Worm (Caenorhabditis elegans) whole organism, L1 larva: ENCODE measurements around the gene osg-1.

ENCODE experiments used
- C04F5.9 ChIP-seq: sonication (generic microtip); optimal IDR thresholded peaks from 2 replicates; lab custom pipeline; 2016; ENCODE audit warnings: missing genetic modification characterization, missing compliant biosample characterization
- C16A3.4 ChIP-seq: fragments of 150-350 bp; optimal IDR thresholded peaks from 2 replicates; lab custom pipeline; 2014; ENCODE audit warnings: missing biosample characterization, missing genetic modification characterization
- aha-1 ChIP-seq: fragments of 150-350 bp; optimal IDR thresholded peaks from 2 replicates; lab custom pipeline; 2014; ENCODE audit warnings: missing biosample characterization, missing genetic modification characterization
- blmp-1 ChIP-seq: fragments of 150-350 bp; optimal IDR thresholded peaks from 2 replicates; lab custom pipeline; 2014; ENCODE audit warnings: missing biosample characterization, missing genetic modification characterization
- ceh-63 ChIP-seq: fragments of 200-800 bp; sonication (Bioruptor generic); optimal IDR thresholded peaks from 2 replicates; lab custom pipeline; 2018; ENCODE audit warnings: mild to moderate bottlenecking, missing genetic modification characterization, missing compliant biosample characterization
- ceh-82 ChIP-seq, 3 experiments: fragments of 150-350 bp in 1 of 3; sonication (generic microtip) in 2 of 3; optimal IDR thresholded peaks; 2 replicates each; lab custom pipeline; 2014 to 2017; ENCODE audit warnings: missing biosample characterization in 3 of 3, missing genetic modification characterization in 3 of 3
- ces-1 ChIP-seq: fragments of 150-350 bp; optimal IDR thresholded peaks from 2 replicates; lab custom pipeline; 2014; ENCODE audit warnings: missing biosample characterization, missing genetic modification reagents, missing genetic modification characterization
- dpl-1 ChIP-seq, 3 experiments: fragments of 150-350 bp in 2 of 3; sonication (generic microtip) in 1 of 3; optimal IDR thresholded peaks; 2 replicates each; lab custom pipeline; 2014 to 2017; ENCODE audit warnings: missing biosample characterization in 3 of 3, missing genetic modification characterization in 3 of 3, missing genetic modification reagents in 3 of 3
- dsc-1 ChIP-seq: sonication (generic microtip); optimal IDR thresholded peaks from 2 replicates; lab custom pipeline; 2016; ENCODE audit warnings: mild to moderate bottlenecking, missing genetic modification characterization, missing compliant biosample characterization
- efl-1 ChIP-seq, 4 experiments: fragments of 150-350 bp; optimal IDR thresholded peaks in 3 of 4; peaks in 1 of 4; 1 replicate in 1 of 4; 2 replicates in 3 of 4; lab custom pipeline; 2014; ENCODE audit warnings: missing biosample characterization in 2 of 4, missing genetic modification characterization in 2 of 4, missing genetic modification reagents in 2 of 4
- egl-13 ChIP-seq: sonication (generic microtip); optimal IDR thresholded peaks from 2 replicates; lab custom pipeline; 2016; ENCODE audit warnings: missing genotype, missing genetic modification reagents, missing genetic modification characterization, missing compliant biosample characterization
- egl-27 ChIP-seq, 2 experiments: fragments of 150-350 bp in 1 of 2; sonication (generic microtip); optimal IDR thresholded peaks; 3 replicates each; lab custom pipeline; 2017 to 2018; ENCODE audit warnings: missing biosample characterization in 2 of 2, missing genetic modification characterization in 2 of 2, missing genetic modification reagents in 2 of 2
- ets-5 ChIP-seq: fragments of 200-800 bp; sonication (Bioruptor generic); IDR thresholded peaks from 2 replicates; pipeline ENCODE4 v1.3.6; 2022; ENCODE audit warnings: missing genetic modification characterization, missing compliant biosample characterization
- fkh-4 ChIP-seq: sonication (generic microtip); optimal IDR thresholded peaks from 2 replicates; lab custom pipeline; 2016; ENCODE audit warnings: missing compliant biosample characterization, missing genetic modification characterization, borderline replicate concordance
- fos-1 ChIP-seq: fragments of 150-350 bp; optimal IDR thresholded peaks from 2 replicates; lab custom pipeline; 2014; ENCODE audit warnings: missing biosample characterization, missing genetic modification characterization
- grh-1 ChIP-seq: fragments of 200-800 bp; sonication (Bioruptor generic); IDR thresholded peaks from 2 replicates; pipeline ENCODE4 v1.3.6; 2022; ENCODE audit warnings: missing genetic modification reagents, missing genetic modification characterization, missing compliant biosample characterization
- irx-1 ChIP-seq: sonication (generic microtip); optimal IDR thresholded peaks from 2 replicates; lab custom pipeline; 2016; ENCODE audit warnings: missing genetic modification characterization, missing compliant biosample characterization
- jun-1 ChIP-seq: fragments of 150-350 bp; optimal IDR thresholded peaks from 2 replicates; lab custom pipeline; 2014; ENCODE audit warnings: missing biosample characterization, missing genetic modification reagents, missing genetic modification characterization
- lin-13 ChIP-seq: fragments of 150-350 bp; optimal IDR thresholded peaks from 2 replicates; lab custom pipeline; 2014; ENCODE audit warnings: missing biosample characterization, missing genetic modification reagents, missing genetic modification characterization
- lin-15B ChIP-seq: fragments of 150-350 bp; sonication (generic microtip); optimal IDR thresholded peaks from 3 replicates; lab custom pipeline; 2014; ENCODE audit warnings: missing biosample characterization, missing genetic modification characterization
- lin-39 ChIP-seq: fragments of 150-350 bp; optimal IDR thresholded peaks from 2 replicates; lab custom pipeline; 2014; ENCODE audit warnings: missing biosample characterization, missing genetic modification reagents, missing genetic modification characterization
- mab-9 ChIP-seq: fragments of 200-800 bp; sonication (Bioruptor generic); IDR thresholded peaks from 2 replicates; pipeline ENCODE4 v1.3.6; 2022; ENCODE audit warnings: missing genetic modification reagents, missing genetic modification characterization, missing compliant biosample characterization
- nhr-237 ChIP-seq: fragments of 150-350 bp; optimal IDR thresholded peaks from 2 replicates; lab custom pipeline; 2014; ENCODE audit warnings: missing biosample characterization, missing genetic modification characterization
- nhr-28 ChIP-seq: fragments of 150-350 bp; optimal IDR thresholded peaks from 2 replicates; lab custom pipeline; 2014; ENCODE audit warnings: missing biosample characterization, missing genetic modification characterization
- nhr-47 ChIP-seq: sonication (generic microtip); optimal IDR thresholded peaks from 2 replicates; lab custom pipeline; 2016; ENCODE audit warnings: mild to moderate bottlenecking, missing genetic modification characterization, moderate library complexity, missing compliant biosample characterization
- nhr-71 ChIP-seq: sonication (generic microtip); optimal IDR thresholded peaks from 2 replicates; lab custom pipeline; 2016; ENCODE audit warnings: mild to moderate bottlenecking, missing genetic modification characterization, moderate library complexity, missing compliant biosample characterization
- nhr-76 ChIP-seq: sonication (generic microtip); optimal IDR thresholded peaks from 2 replicates; lab custom pipeline; 2017; ENCODE audit warnings: missing biosample characterization, missing genetic modification characterization
- nhr-77 ChIP-seq: fragments of 150-350 bp; optimal IDR thresholded peaks from 2 replicates; lab custom pipeline; 2014; ENCODE audit warnings: missing biosample characterization, missing genetic modification characterization
- nhr-84 ChIP-seq: sonication (generic microtip); optimal IDR thresholded peaks from 2 replicates; lab custom pipeline; 2017; ENCODE audit warnings: missing biosample characterization, missing genetic modification characterization
- nhr-90 ChIP-seq: sonication (generic microtip); optimal IDR thresholded peaks from 2 replicates; lab custom pipeline; 2016; ENCODE audit warnings: mild to moderate bottlenecking, missing genetic modification characterization, missing compliant biosample characterization; ENCODE audit not compliant: poor library complexity
- pag-3 ChIP-seq: sonication (generic microtip); optimal IDR thresholded peaks from 2 replicates; lab custom pipeline; 2017; ENCODE audit warnings: missing genetic modification characterization, mild to moderate bottlenecking, missing compliant biosample characterization, antibody characterized with exemption, borderline replicate concordance; ENCODE audit not compliant: insufficient read depth
- pax-3 ChIP-seq: fragments of 200-800 bp; sonication (Bioruptor generic); optimal IDR thresholded peaks from 2 replicates; lab custom pipeline; 2018; ENCODE audit warnings: mild to moderate bottlenecking, missing genetic modification characterization, moderate library complexity, missing compliant biosample characterization
- pqm-1 ChIP-seq: sonication (generic microtip); optimal IDR thresholded peaks from 3 replicates; lab custom pipeline; 2017; ENCODE audit warnings: missing biosample characterization, missing genetic modification characterization
- rnt-1 ChIP-seq: sonication (generic microtip); optimal IDR thresholded peaks from 2 replicates; lab custom pipeline; 2016; ENCODE audit warnings: mild to moderate bottlenecking, missing genetic modification characterization, moderate library complexity, missing compliant biosample characterization
- snu-23 ChIP-seq: sonication (generic microtip); optimal IDR thresholded peaks from 2 replicates; lab custom pipeline; 2016; ENCODE audit warnings: missing genetic modification characterization, missing compliant biosample characterization
- sox-4 ChIP-seq: sonication (generic microtip); optimal IDR thresholded peaks from 2 replicates; lab custom pipeline; 2016; ENCODE audit warnings: missing genetic modification characterization, missing compliant biosample characterization
- sup-37 ChIP-seq: fragments of 200-800 bp; sonication (Bioruptor generic); optimal IDR thresholded peaks from 2 replicates; lab custom pipeline; 2018; ENCODE audit warnings: mild to moderate bottlenecking, missing genetic modification characterization, missing compliant biosample characterization
- unc-30 ChIP-seq: sonication (generic microtip); optimal IDR thresholded peaks from 2 replicates; lab custom pipeline; 2017; ENCODE audit warnings: missing biosample characterization, missing genetic modification characterization
- unc-62 ChIP-seq: fragments of 150-350 bp; optimal IDR thresholded peaks from 2 replicates; lab custom pipeline; 2014; ENCODE audit warnings: missing biosample characterization, missing genetic modification reagents, missing genetic modification characterization
- unc-98 ChIP-seq: fragments of 200-800 bp; sonication (Bioruptor generic); IDR thresholded peaks from 2 replicates; pipeline ENCODE4 v1.3.6; 2022; ENCODE audit warnings: missing genetic modification characterization, missing compliant biosample characterization
- vab-15 ChIP-seq: sonication (generic microtip); optimal IDR thresholded peaks from 2 replicates; lab custom pipeline; 2017; ENCODE audit warnings: missing genotype, mild to moderate bottlenecking, missing genetic modification characterization, missing compliant biosample characterization
- zag-1 ChIP-seq: fragments of 150-350 bp; optimal IDR thresholded peaks from 2 replicates; lab custom pipeline; 2014; ENCODE audit warnings: missing biosample characterization, missing genetic modification characterization
- zip-4 ChIP-seq: fragments of 200-800 bp; sonication (Bioruptor generic); optimal IDR thresholded peaks from 2 replicates; lab custom pipeline; 2018; ENCODE audit warnings: mild to moderate bottlenecking, missing genetic modification characterization, moderate library complexity, missing compliant biosample characterization

The osg-1 gene

DNA sequence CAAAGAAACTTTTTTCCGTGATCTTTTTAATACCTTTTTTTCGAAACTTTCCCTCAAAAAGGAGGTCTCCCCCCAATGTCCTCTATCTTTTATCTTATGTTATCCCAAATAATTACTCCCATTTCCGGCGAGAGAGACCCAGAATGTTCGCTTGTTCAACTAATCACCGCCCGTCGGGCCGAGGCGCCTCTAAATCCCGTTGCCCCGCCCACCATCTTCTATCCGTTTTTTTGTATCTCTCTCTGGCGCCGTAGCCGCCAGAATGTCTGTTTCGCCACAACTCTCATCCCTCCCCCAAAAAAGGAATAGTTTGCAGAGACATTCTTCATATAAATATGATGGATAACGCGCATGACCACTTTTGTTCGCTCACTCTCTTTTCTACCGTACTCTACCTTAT lies 14.7 kb upstream of the osg-1 start (continued):
- TF ChIP-seq unc-62 (GFP tag; lab: Kevin White, UChicago) (no peak), pag-3 (no peak), pax-3 (tag; lab: Kevin White, UChicago) (no peak), dpl-1 (GFP tag; optimal IDR thresholded peaks at IDR 0.05; lab: Kevin White, UChicago) (no peak), C04F5.9 (tag; lab: Kevin White, UChicago) (no peak), sox-4 (tag; lab: Kevin White, UChicago) (no peak), nhr-237 (tag; lab: Kevin White, UChicago) (no peak), unc-98 (GFP tag; lab: Robert Waterston, UW) (no peak), ets-5 (GFP tag; lab: Robert Waterston, UW) (no peak), aha-1 (no peak), nhr-71 (tag; lab: Kevin White, UChicago) (peak; percentile 61), lin-39 (tag; lab: Kevin White, UChicago) (no peak), nhr-77 (no peak), mab-9 (GFP tag; lab: Robert Waterston, UW) (no peak), pqm-1 (tag; lab: Kevin White, UChicago) (no peak), grh-1 (GFP tag; lab: Robert Waterston, UW) (peak; percentile 49; the same call in 1 of the 2 replicates)

DNA sequence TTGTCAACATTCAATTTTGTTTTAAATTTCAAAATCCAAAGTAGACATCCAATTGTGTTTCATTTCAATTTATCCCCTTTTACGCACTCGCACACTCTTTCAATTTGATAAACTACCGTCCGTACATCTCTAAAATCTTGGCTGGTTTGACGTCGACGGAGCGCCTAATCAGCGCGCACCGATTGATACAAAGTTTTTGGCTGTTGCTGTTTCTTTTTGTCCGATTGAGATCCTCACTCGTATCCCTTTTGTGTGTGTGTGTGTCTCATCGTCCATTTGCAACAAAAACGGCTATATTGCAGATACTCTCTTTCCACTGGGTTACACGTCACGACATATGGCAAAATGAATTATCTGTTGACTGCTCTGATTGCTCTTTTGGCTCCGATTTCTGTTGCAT lies 13.2 kb upstream of the osg-1 start, which contains the start of gene lon-1:
lon-1 (plus strand) TSS at position 301 of the 400 bp plus-strand sequence.
- no peak for TF ChIP-seq rnt-1 (tag; lab: Kevin White, UChicago)
- TF ChIP-seq blmp-1: peak; percentile 34

DNA sequence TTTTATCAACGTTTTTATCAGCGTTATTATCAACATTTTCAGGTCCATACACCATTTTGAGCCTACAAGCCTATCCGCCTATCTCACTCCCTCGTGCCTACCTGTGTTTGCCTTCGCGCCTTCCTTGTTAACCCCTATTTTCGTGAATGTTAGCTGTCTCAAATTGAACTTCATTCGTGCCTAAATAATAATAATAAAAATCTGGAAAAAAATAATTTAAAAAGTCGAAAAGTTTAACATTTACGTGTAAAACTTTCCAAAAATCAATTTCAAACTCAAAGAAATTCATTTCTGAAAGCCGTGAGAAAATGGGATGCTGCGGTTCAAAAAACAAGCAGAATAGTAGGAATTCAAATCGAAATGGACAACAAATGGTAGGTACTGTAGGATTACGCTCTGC lies 9.3 kb upstream of the osg-1 start, which contains the start of gene R02F2.10:
R02F2.10 (plus strand) TSS at position 301 of the 400 bp plus-strand sequence.
- TF ChIP-seq jun-1 (tag; lab: Kevin White, UChicago) (no peak), nhr-28 (tag; lab: Kevin White, UChicago) (no peak), vab-15 (tag; lab: Kevin White, UChicago) (no peak), lin-15B (tag; lab: Kevin White, UChicago) (no peak), ceh-63 (GFP tag; lab: Kevin White, UChicago) (no peak), unc-62 (GFP tag; lab: Kevin White, UChicago) (no peak), nhr-76 (tag; lab: Kevin White, UChicago) (no peak), egl-13 (tag; lab: Kevin White, UChicago) (no peak), lin-13 (GFP tag; lab: Kevin White, UChicago) (no peak), dpl-1 (GFP tag; optimal IDR thresholded peaks at IDR 0.05; lab: Kevin White, UChicago) (no peak), pax-3 (tag; lab: Kevin White, UChicago) (no peak), zip-4 (GFP tag; lab: Kevin White, UChicago) (no peak), dsc-1 (tag; lab: Kevin White, UChicago) (no peak), nhr-77 (no peak)

DNA sequence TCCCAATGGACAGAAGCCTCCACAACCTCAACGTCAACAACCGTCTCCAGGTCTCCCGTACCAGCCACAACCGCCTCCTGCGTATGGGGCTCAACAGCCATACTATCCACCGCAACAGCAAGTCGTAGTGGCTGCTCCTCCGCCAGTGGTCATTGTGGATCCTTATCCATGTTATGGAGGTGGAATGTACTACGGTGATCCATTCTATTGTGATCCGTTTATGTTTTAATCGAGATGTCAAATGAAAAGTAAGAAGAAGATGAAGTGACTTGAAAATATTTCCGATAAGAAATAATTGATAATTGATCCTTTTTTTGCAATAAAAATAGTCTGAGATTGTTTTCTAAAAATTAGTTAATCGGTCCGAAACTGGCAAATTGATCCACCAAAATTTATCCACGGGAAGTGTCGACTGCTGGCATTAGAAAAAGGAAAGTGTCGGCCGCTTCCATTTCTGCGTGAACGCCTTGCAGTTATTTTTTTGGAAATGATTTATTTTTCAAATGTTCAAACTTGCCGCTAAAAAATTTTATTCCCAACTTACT lies 8.5 kb upstream of the osg-1 start, which contains the start of the genes R02F2.6 and R02F2.5:
R02F2.6 (minus strand) TSS at position 101 of the 545 bp plus-strand sequence.
R02F2.5 (plus strand) TSS at position 495 of the 545 bp plus-strand sequence.
- TF ChIP-seq unc-30: no peak
- TF ChIP-seq ceh-82 (tag; optimal IDR thresholded peaks at IDR 0.05; lab: Kevin White, UChicago): no peak
- no peak for TF ChIP-seq C16A3.4 (tag; lab: Kevin White, UChicago)
- no peak for TF ChIP-seq egl-27 (tag; optimal IDR thresholded peaks at IDR 0.05; lab: Kevin White, UChicago)
- no peak for TF ChIP-seq ces-1 (GFP tag; lab: Kevin White, UChicago)
- no peak for TF ChIP-seq nhr-90 (tag; lab: Kevin White, UChicago)
- no peak for TF ChIP-seq efl-1 (optimal IDR thresholded peaks at IDR 0.05; lab: Kevin White, UChicago)
- no peak for TF ChIP-seq efl-1 (GFP tag; optimal IDR thresholded peaks at IDR 0.05 in 1 of 2; lab: Kevin White, UChicago)
- TF ChIP-seq sup-37 (GFP tag; lab: Kevin White, UChicago): no peak
- no peak for TF ChIP-seq nhr-84 (tag; lab: Kevin White, UChicago)
- TF ChIP-seq irx-1 (tag; lab: Kevin White, UChicago): no peak
- no peak for TF ChIP-seq nhr-237 (tag; lab: Kevin White, UChicago)
- no peak for TF ChIP-seq fkh-4 (tag; lab: Kevin White, UChicago)
- TF ChIP-seq zag-1 (tag; lab: Kevin White, UChicago): no peak
- no peak for TF ChIP-seq snu-23
- TF ChIP-seq fos-1 (tag; lab: Kevin White, UChicago): no peak
- no peak for TF ChIP-seq nhr-47 (tag; lab: Kevin White, UChicago)
- TF ChIP-seq, all 84 proteins: peak for 0
